Worm (Caenorhabditis elegans) whole organism, midembryonic: Measurements from ENCODE around the gene slc-28.1.

Experiments used
- T22C8.4 ChIP-seq: fragments of 200-800 bp; sonication (Bioruptor generic); IDR thresholded peaks from 2 replicates; pipeline ENCODE4 v1.3.6; 2022; ENCODE audit warnings: missing genetic modification characterization, missing compliant biosample characterization
- cog-1 ChIP-seq: sonication (generic microtip); optimal IDR thresholded peaks from 2 replicates; lab custom pipeline; 2016; ENCODE audit warnings: missing genetic modification characterization, missing compliant biosample characterization
- med-1 ChIP-seq: sonication (generic microtip); optimal IDR thresholded peaks from 2 replicates; lab custom pipeline; 2017; ENCODE audit warnings: missing genetic modification characterization, mild to moderate bottlenecking, missing compliant biosample characterization, antibody characterized with exemption, missing genetic modification reagents; ENCODE audit not compliant: insufficient read depth
- ref-1 ChIP-seq: fragments of 200-800 bp; sonication (Bioruptor generic); conservative IDR thresholded peaks from 2 replicates; pipeline ENCODE4 v1.3.6; 2022; ENCODE audit warnings: missing genetic modification reagents, missing genetic modification characterization, missing compliant biosample characterization
- tab-1 ChIP-seq: fragments of 200-800 bp; sonication (Bioruptor generic); IDR thresholded peaks from 2 replicates; pipeline ENCODE4 v1.3.6; 2022; ENCODE audit warnings: missing genetic modification characterization, missing compliant biosample characterization
- ztf-29 ChIP-seq: fragments of 200-800 bp; sonication (Bioruptor generic); IDR thresholded peaks from 2 replicates; pipeline ENCODE4 v1.3.6; 2022; ENCODE audit warnings: missing genetic modification reagents, missing genetic modification characterization, missing compliant biosample characterization

ce11 chrV:3476228-3476627, 12.6 kb downstream of the slc-28.1 start:
- TF ChIP-seq T22C8.4 (GFP tag; lab: Robert Waterston, UW) (no peak), ztf-29 (GFP tag; lab: Robert Waterston, UW) (no peak), med-1 (no peak), cog-1 (tag; lab: Kevin White, UChicago) (no peak), tab-1 (GFP tag; lab: Robert Waterston, UW) (no peak), ref-1 (GFP tag; lab: Robert Waterston, UW) (no peak)
